Worm (Caenorhabditis elegans): ENCODE results near the gene sri-47.

ce11 chrII:2698378-2698777 is 41.7 kb downstream of the sri-47 start, which contains the start of gene sri-62:
- no peak for TF ChIP-seq unc-62 (GFP tag; optimal IDR thresholded peaks at IDR 0.05)
- no peak for TF ChIP-seq ceh-82 (tag; optimal IDR thresholded peaks at IDR 0.05)
- no peak for TF ChIP-seq nhr-12 (tag; optimal IDR thresholded peaks at IDR 0.05)
- no peak for TF ChIP-seq ceh-63 (GFP tag; optimal IDR thresholded peaks at IDR 0.05)
- TF ChIP-seq ces-1 (GFP tag; optimal IDR thresholded peaks at IDR 0.05): no peak
- TF ChIP-seq pag-3 (tag; optimal IDR thresholded peaks at IDR 0.05; ENCODE audit: borderline replicate concordance, insufficient read depth): no peak
- no peak for TF ChIP-seq fos-1 (tag; optimal IDR thresholded peaks at IDR 0.05)
- no peak for TF ChIP-seq nhr-19 (GFP tag; conservative IDR thresholded peaks at IDR 0.05)
- TF ChIP-seq unc-130 (tag; optimal IDR thresholded peaks at IDR 0.05): no peak
- TF ChIP-seq elt-3 (tag; optimal IDR thresholded peaks at IDR 0.05): no peak
- no peak for TF ChIP-seq ztf-4 (tag; optimal IDR thresholded peaks at IDR 0.05)
- TF ChIP-seq ztf-11 (tag; optimal IDR thresholded peaks at IDR 0.05): no peak
